Fruit fly (Drosophila melanogaster) whole organism, prepupa: Measurements from ENCODE around the gene CG11089.

Source experiments
- CG10669 ChIP-seq: fragments of 200-800 bp; sonication (Bioruptor generic); optimal IDR thresholded peaks from 3 replicates; lab custom pipeline; 2018; ENCODE audit warnings: missing biosample characterization, mild to moderate bottlenecking, missing genetic modification characterization, moderate library complexity
- CG11294 ChIP-seq: fragments of 200-800 bp; sonication (Bioruptor generic); IDR thresholded peaks from 2 replicates; pipeline ENCODE4 v1.3.6; 2022; ENCODE audit warnings: missing biosample characterization, missing genetic modification characterization
- CG11762 ChIP-seq: fragments of 200-800 bp; sonication (Bioruptor generic); optimal IDR thresholded peaks from 3 replicates; lab custom pipeline; 2016; ENCODE audit warnings: missing biosample characterization, missing genetic modification characterization; ENCODE audit not compliant: insufficient read depth
- CG11902 ChIP-seq: fragments of 200-800 bp; sonication (Bioruptor generic); optimal IDR thresholded peaks from 3 replicates; lab custom pipeline; 2016; ENCODE audit warnings: missing biosample characterization, missing genetic modification characterization
- CG15336 ChIP-seq: fragments of 200-800 bp; sonication (Bioruptor generic); IDR thresholded peaks from 2 replicates; pipeline ENCODE4 v1.3.6; 2022; ENCODE audit warnings: missing biosample characterization, missing genetic modification characterization
- CG1621 ChIP-seq: fragments of 200-800 bp; sonication (Bioruptor generic); optimal IDR thresholded peaks from 3 replicates; lab custom pipeline; 2018; ENCODE audit warnings: missing biosample characterization, mild to moderate bottlenecking, missing genetic modification characterization
- CG3032 ChIP-seq: fragments of 200-800 bp; optimal IDR thresholded peaks from 2 replicates; lab custom pipeline; 2019; ENCODE audit warnings: missing biosample characterization, mild to moderate bottlenecking, missing genetic modification characterization, moderate library complexity
- CG31627 ChIP-seq: fragments of 200-800 bp; sonication (Bioruptor generic); optimal IDR thresholded peaks from 3 replicates; lab custom pipeline; 2016; ENCODE audit warnings: missing biosample characterization, missing genetic modification characterization
- CG32006 ChIP-seq: fragments of 200-800 bp; sonication (Bioruptor generic); optimal IDR thresholded peaks from 3 replicates; lab custom pipeline; 2017; ENCODE audit warnings: missing biosample characterization, mild to moderate bottlenecking, missing genetic modification characterization
- CG3919 ChIP-seq: fragments of 200-800 bp; sonication (Bioruptor generic); optimal IDR thresholded peaks from 3 replicates; lab custom pipeline; 2016; ENCODE audit warnings: missing biosample characterization, missing genetic modification characterization
- CG4318 ChIP-seq: fragments of 200-800 bp; sonication (Bioruptor generic); optimal IDR thresholded peaks from 3 replicates; lab custom pipeline; 2017; ENCODE audit warnings: missing biosample characterization, mild to moderate bottlenecking, missing genetic modification characterization
- CG6163 ChIP-seq: fragments of 200-800 bp; sonication (Bioruptor generic); IDR thresholded peaks from 3 replicates; pipeline ENCODE4 v1.3.6; 2022; ENCODE audit warnings: missing biosample characterization, missing genetic modification characterization
- CG6792 ChIP-seq: fragments of 200-800 bp; sonication (Bioruptor generic); optimal IDR thresholded peaks from 3 replicates; lab custom pipeline; 2016; ENCODE audit warnings: missing biosample characterization, missing genetic modification characterization
- CG7368 ChIP-seq: fragments of 200-800 bp; sonication (Bioruptor generic); optimal IDR thresholded peaks from 3 replicates; lab custom pipeline; 2016; ENCODE audit warnings: missing biosample characterization, missing genetic modification characterization
- CG8119 ChIP-seq: fragments of 200-800 bp; sonication (Bioruptor generic); IDR thresholded peaks from 3 replicates; pipeline ENCODE4 v1.3.6; 2022; ENCODE audit warnings: missing biosample characterization, missing genetic modification characterization
- CG8319 ChIP-seq: fragments of 200-800 bp; sonication (Bioruptor generic); optimal IDR thresholded peaks from 3 replicates; lab custom pipeline; 2016; ENCODE audit warnings: missing biosample characterization, missing genetic modification characterization
- CG8632 ChIP-seq: fragments of 200-800 bp; sonication (Bioruptor generic); optimal IDR thresholded peaks from 3 replicates; lab custom pipeline; 2016; ENCODE audit warnings: missing biosample characterization, missing genetic modification characterization
- CG9139 ChIP-seq: fragments of 200-800 bp; sonication (Bioruptor generic); optimal IDR thresholded peaks from 3 replicates; lab custom pipeline; 2017; ENCODE audit warnings: missing biosample characterization, mild to moderate bottlenecking, missing genetic modification characterization
- Eip75B ChIP-seq: fragments of 200-800 bp; sonication (Bioruptor generic); optimal IDR thresholded peaks from 3 replicates; lab custom pipeline; 2016; ENCODE audit warnings: missing biosample characterization, missing genetic modification characterization
- Eip78C ChIP-seq: fragments of 200-800 bp; sonication (Bioruptor generic); peaks from one replicate; lab custom pipeline; 2016; ENCODE audit warnings: missing biosample characterization, missing genetic modification characterization
- Eip93F ChIP-seq: fragments of 200-800 bp; sonication (Bioruptor generic); optimal IDR thresholded peaks from 2 replicates; lab custom pipeline; 2016; ENCODE audit warnings: missing biosample characterization, mild to moderate bottlenecking, missing genetic modification characterization
- Ets21C ChIP-seq: fragments of 200-800 bp; sonication (Bioruptor generic); optimal IDR thresholded peaks from 3 replicates; lab custom pipeline; 2016; ENCODE audit warnings: missing biosample characterization, missing genetic modification characterization
- Ets96B ChIP-seq: fragments of 200-800 bp; optimal IDR thresholded peaks from 2 replicates; lab custom pipeline; 2019; ENCODE audit warnings: missing biosample characterization, mild to moderate bottlenecking, missing genetic modification characterization, moderate library complexity
- Gug ChIP-seq: fragments of 200-800 bp; sonication (Bioruptor generic); IDR thresholded peaks from 2 replicates; pipeline ENCODE4 v1.3.6; 2022; ENCODE audit warnings: missing biosample characterization, missing genetic modification characterization
- Hr38 ChIP-seq: sonication (Bioruptor generic); optimal IDR thresholded peaks from 2 replicates; lab custom pipeline; 2016; ENCODE audit warnings: missing biosample characterization, missing genetic modification characterization
- Hr39 ChIP-seq: fragments of 200-800 bp; sonication (Bioruptor generic); optimal IDR thresholded peaks from 2 replicates; lab custom pipeline; 2016; ENCODE audit warnings: missing biosample characterization, missing genetic modification characterization
- Hr4 ChIP-seq: fragments of 200-800 bp; sonication (Bioruptor generic); optimal IDR thresholded peaks from 3 replicates; lab custom pipeline; 2016; ENCODE audit warnings: missing biosample characterization, missing genetic modification characterization
- Met ChIP-seq: fragments of 200-800 bp; sonication (Bioruptor generic); optimal IDR thresholded peaks from 3 replicates; lab custom pipeline; 2016; ENCODE audit warnings: missing biosample characterization, missing genetic modification characterization
- Smox ChIP-seq: fragments of 200-800 bp; sonication (Bioruptor generic); optimal IDR thresholded peaks from 3 replicates; lab custom pipeline; 2016; ENCODE audit warnings: missing biosample characterization, missing genetic modification characterization
- Sox102F ChIP-seq: fragments of 200-800 bp; sonication (Bioruptor generic); optimal IDR thresholded peaks from 2 replicates; lab custom pipeline; 2016; ENCODE audit warnings: missing biosample characterization, mild to moderate bottlenecking, missing genetic modification characterization
- Sox14 ChIP-seq: fragments of 200-800 bp; sonication (Bioruptor generic); optimal IDR thresholded peaks from 3 replicates; lab custom pipeline; 2016; ENCODE audit warnings: missing biosample characterization, missing genetic modification characterization
- Sox15 ChIP-seq: fragments of 200-800 bp; sonication (Bioruptor generic); optimal IDR thresholded peaks from 3 replicates; lab custom pipeline; 2016; ENCODE audit warnings: missing biosample characterization, missing genetic modification characterization
- achi ChIP-seq: fragments of 200-800 bp; sonication (Bioruptor generic); optimal IDR thresholded peaks from 3 replicates; lab custom pipeline; 2016; ENCODE audit warnings: missing biosample characterization, missing genetic modification characterization
- cyc ChIP-seq: fragments of 200-800 bp; sonication (Bioruptor generic); optimal IDR thresholded peaks from 3 replicates; lab custom pipeline; 2016; ENCODE audit warnings: missing biosample characterization, missing genetic modification characterization
- dsx ChIP-seq: fragments of 200-800 bp; optimal IDR thresholded peaks from 3 replicates; lab custom pipeline; 2019; ENCODE audit warnings: missing biosample characterization, mild to moderate bottlenecking, missing genetic modification characterization, moderate library complexity; ENCODE audit not compliant: poor library complexity, severe bottlenecking
- eg ChIP-seq: fragments of 200-800 bp; sonication (Bioruptor generic); IDR thresholded peaks from 3 replicates; pipeline ENCODE4 v1.3.6; 2022; ENCODE audit warnings: missing biosample characterization, missing genetic modification characterization
- fd59A ChIP-seq: fragments of 200-800 bp; sonication (Bioruptor generic); optimal IDR thresholded peaks from 2 replicates; lab custom pipeline; 2017; ENCODE audit warnings: missing biosample characterization, mild to moderate bottlenecking, missing genetic modification characterization, missing genetic modification reagents
- fd85E ChIP-seq: fragments of 200-800 bp; sonication (Bioruptor generic); optimal IDR thresholded peaks from 3 replicates; lab custom pipeline; 2016; ENCODE audit warnings: missing biosample characterization, missing genetic modification characterization
- fkh ChIP-seq: fragments of 200-800 bp; sonication (Bioruptor generic); optimal IDR thresholded peaks from 3 replicates; lab custom pipeline; 2017; ENCODE audit warnings: missing biosample characterization, mild to moderate bottlenecking, missing genetic modification characterization, moderate library complexity
- lz ChIP-seq: fragments of 200-800 bp; sonication (Bioruptor generic); optimal IDR thresholded peaks from 3 replicates; lab custom pipeline; 2016; ENCODE audit warnings: missing biosample characterization, missing genetic modification characterization
- net ChIP-seq: fragments of 200-800 bp; sonication (Bioruptor generic); optimal IDR thresholded peaks from 3 replicates; lab custom pipeline; 2016; ENCODE audit warnings: missing biosample characterization, missing genetic modification characterization
- pdm3 ChIP-seq: fragments of 200-800 bp; sonication (Bioruptor generic); optimal IDR thresholded peaks from 3 replicates; lab custom pipeline; 2016; ENCODE audit warnings: missing biosample characterization, missing genetic modification characterization
- salr ChIP-seq, 2 experiments: fragments of 200-800 bp; sonication (Bioruptor generic); optimal IDR thresholded peaks; 3 replicates each; lab custom pipeline; 2016 to 2018; ENCODE audit warnings: missing biosample characterization in 2 of 2, missing genetic modification characterization in 2 of 2, mild to moderate bottlenecking in 1 of 2
- spab ChIP-seq: fragments of 200-800 bp; sonication (Bioruptor generic); optimal IDR thresholded peaks from 2 replicates; lab custom pipeline; 2017; ENCODE audit warnings: missing biosample characterization, mild to moderate bottlenecking, missing genetic modification characterization, missing genetic modification reagents
- topi ChIP-seq: fragments of 200-800 bp; sonication (Bioruptor generic); optimal IDR thresholded peaks from 3 replicates; lab custom pipeline; 2016; ENCODE audit warnings: missing biosample characterization, missing genetic modification characterization
- vri ChIP-seq: fragments of 200-800 bp; sonication (Bioruptor generic); optimal IDR thresholded peaks from 3 replicates; lab custom pipeline; 2016; ENCODE audit warnings: missing biosample characterization, mild to moderate bottlenecking, missing genetic modification characterization

The CG11089 gene

dm6 chr3R:24894419-24895206, 17.8 kb downstream of the CG11089 start, which contains the start of the genes CG31121 and CG11069 (continued):
- no peak for TF ChIP-seq CG6792 (GFP tag; lab: Kevin White, UChicago)
- TF ChIP-seq CG3919: peak; percentile 6
- no peak for TF ChIP-seq cyc (GFP tag; lab: Kevin White, UChicago)
- peak; percentile 28; the same call in 1 of the 3 replicates for TF ChIP-seq CG6163
- no peak for TF ChIP-seq CG8632
- TF ChIP-seq Eip75B (GFP tag; lab: Kevin White, UChicago): no peak
- peak; percentile 10 for TF ChIP-seq topi (GFP tag; lab: Kevin White, UChicago)
- no peak for TF ChIP-seq CG8319 (GFP tag; lab: Kevin White, UChicago)
- TF ChIP-seq fd85E: no peak
- no peak for TF ChIP-seq CG4318
- peak; percentile 9 for TF ChIP-seq dsx (GFP tag; lab: Kevin White, UChicago)
- no peak for TF ChIP-seq Ets96B
- TF ChIP-seq vri (GFP tag; lab: Kevin White, UChicago): no peak
- no peak for TF ChIP-seq Met
- no peak for TF ChIP-seq Hr4 (GFP tag; lab: Kevin White, UChicago)
- peak; percentile 9 for TF ChIP-seq net
- no peak for TF ChIP-seq Sox15
- TF ChIP-seq fkh: no peak
- TF ChIP-seq CG15336 (GFP tag; lab: Robert Waterston, UW): no peak
- no peak for TF ChIP-seq CG31627 (GFP tag; lab: Kevin White, UChicago)
- TF ChIP-seq CG11902 (GFP tag; lab: Kevin White, UChicago): no peak
- no peak for TF ChIP-seq Ets21C (GFP tag; lab: Kevin White, UChicago)
- no peak for TF ChIP-seq CG10669 (GFP tag; lab: Kevin White, UChicago)
- no peak for TF ChIP-seq Hr39 (GFP tag; lab: Kevin White, UChicago)
- peak; percentile 68 for TF ChIP-seq Eip78C (GFP tag; lab: Kevin White, UChicago)
- no peak for TF ChIP-seq CG7368
- TF ChIP-seq CG1621 (tag; lab: Kevin White, UChicago): peak; percentile 1
- no peak for TF ChIP-seq lz
- peak; percentile 59; the same call in 1 of the 3 replicates for TF ChIP-seq eg (GFP tag; lab: Robert Waterston, UW)

DNA sequence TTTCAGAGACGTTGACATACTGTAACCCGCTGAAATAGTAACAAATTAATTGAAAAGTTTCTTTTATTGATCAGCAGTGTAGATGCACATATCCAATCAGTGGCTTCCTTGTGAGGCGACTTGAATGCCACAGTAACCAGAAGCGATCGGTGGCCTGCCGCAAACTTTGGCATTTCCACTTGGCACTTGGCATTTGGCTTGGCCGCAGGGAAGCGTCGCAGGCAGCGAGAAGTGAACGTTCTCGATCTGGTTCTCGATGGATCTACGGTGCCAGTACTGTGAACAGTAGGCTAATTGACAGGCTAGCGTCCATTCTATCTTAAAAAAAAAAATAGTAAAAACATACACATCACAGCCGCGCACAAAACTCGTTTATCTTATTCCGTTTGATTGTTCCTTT, 24.0 kb downstream of the CG11089 start, which contains the start of gene CG10845:
CG10845 (plus strand) TSS at position 301 of the 400 bp plus-strand sequence.
- TF ChIP-seq Gug (GFP tag; lab: Robert Waterston, UW) (no peak), vri (GFP tag; lab: Kevin White, UChicago) (no peak), CG4318 (no peak), Hr4 (GFP tag; lab: Kevin White, UChicago) (no peak), Hr38 (no peak), salr (GFP tag; optimal IDR thresholded peaks at IDR 0.05; lab: Kevin White, UChicago) (no peak), spab (no peak), achi (no peak)
- TF ChIP-seq, all 60 proteins: peak for 0

DNA sequence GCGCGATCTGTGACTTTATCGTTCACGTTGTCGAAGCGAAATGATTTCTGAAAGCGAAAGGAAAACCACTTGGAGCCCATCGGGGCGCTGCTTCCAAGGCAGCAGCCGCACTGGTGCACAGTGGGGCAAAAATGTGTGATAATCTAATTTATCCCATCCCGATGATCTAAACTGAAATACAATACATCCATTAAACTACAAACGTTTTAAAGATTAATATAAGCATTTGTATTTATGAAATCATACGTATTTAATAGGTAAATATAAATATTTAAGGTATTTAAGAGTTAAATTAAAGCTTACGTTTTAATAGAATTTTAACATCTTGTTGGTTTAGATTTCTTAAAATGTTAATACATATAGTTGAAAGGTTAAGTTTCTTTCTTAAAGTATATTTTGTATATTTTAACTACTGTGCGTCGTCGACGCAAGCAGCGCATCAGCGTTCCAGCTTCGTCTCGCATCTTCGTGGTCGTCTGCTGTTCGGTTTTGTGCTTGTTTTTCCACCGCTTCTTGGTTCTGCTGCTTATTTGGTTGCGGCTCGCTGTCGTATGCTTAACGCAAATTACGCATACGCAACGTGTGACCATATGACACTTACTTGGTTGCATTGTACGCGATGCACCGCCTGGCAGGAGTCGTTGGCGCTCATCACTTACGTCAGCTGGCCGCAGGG, 29.3 kb downstream of the CG11089 start, which contains the start of gene CG13643:
CG13643 (minus strand) TSS at position 46 of the 676 bp plus-strand sequence.
- TF ChIP-seq salr (GFP tag; optimal IDR thresholded peaks at IDR 0.05; lab: Kevin White, UChicago) (peak in 1 of 2 experiments; percentile 71), CG9139 (GFP tag; lab: Kevin White, UChicago) (no peak), Sox14 (GFP tag; lab: Kevin White, UChicago) (no peak), topi (GFP tag; lab: Kevin White, UChicago) (peak; percentile 12), CG6163 (0 out of 3 replicates have a peak, but pooled peaks have one; percentile 6), CG3032 (tag; lab: Kevin White, UChicago) (no peak), Eip93F (no peak), CG8119 (GFP tag; lab: Robert Waterston, UW) (peak; percentile 86), CG11294 (no peak), net (peak; percentile 64), Sox102F (no peak), CG11762 (GFP tag; lab: Kevin White, UChicago) (peak; percentile 69), cyc (GFP tag; lab: Kevin White, UChicago) (peak; percentile 1), Hr38 (no peak), Ets96B (no peak), CG1621 (tag; lab: Kevin White, UChicago) (no peak), Smox (peak; percentile 4), pdm3 (GFP tag; lab: Kevin White, UChicago) (peak; percentile 23), Hr4 (GFP tag; lab: Kevin White, UChicago) (peak; percentile 55), fd59A (GFP tag; lab: Kevin White, UChicago) (no peak), CG7368 (peak; percentile 11), CG32006 (GFP tag; lab: Kevin White, UChicago) (peak; percentile 85)
